Worm (Caenorhabditis elegans) whole organism, midembryonic: ENCODE measurements around the gene T14G8.3.

Experiments used
- T22C8.4 ChIP-seq: fragments of 200-800 bp; sonication (Bioruptor generic); IDR thresholded peaks from 2 replicates; pipeline ENCODE4 v1.3.6; 2022; ENCODE audit warnings: missing genetic modification characterization, missing compliant biosample characterization
- cog-1 ChIP-seq: sonication (generic microtip); optimal IDR thresholded peaks from 2 replicates; lab custom pipeline; 2016; ENCODE audit warnings: missing genetic modification characterization, missing compliant biosample characterization
- flt-1 ChIP-seq: fragments of 200-800 bp; sonication (Bioruptor generic); IDR thresholded peaks from 2 replicates; pipeline ENCODE4 v1.3.6; 2022; ENCODE audit warnings: missing genetic modification characterization, missing compliant biosample characterization
- klf-2 ChIP-seq: fragments of 200-800 bp; sonication (Bioruptor generic); conservative IDR thresholded peaks from 2 replicates; pipeline ENCODE4 v1.3.6; 2022; ENCODE audit warnings: missing genetic modification reagents, missing genetic modification characterization, missing compliant biosample characterization
- med-1 ChIP-seq: sonication (generic microtip); optimal IDR thresholded peaks from 2 replicates; lab custom pipeline; 2017; ENCODE audit warnings: missing genetic modification characterization, mild to moderate bottlenecking, missing compliant biosample characterization, antibody characterized with exemption, missing genetic modification reagents; ENCODE audit not compliant: insufficient read depth
- ref-1 ChIP-seq: fragments of 200-800 bp; sonication (Bioruptor generic); conservative IDR thresholded peaks from 2 replicates; pipeline ENCODE4 v1.3.6; 2022; ENCODE audit warnings: missing genetic modification reagents, missing genetic modification characterization, missing compliant biosample characterization
- tab-1 ChIP-seq: fragments of 200-800 bp; sonication (Bioruptor generic); IDR thresholded peaks from 2 replicates; pipeline ENCODE4 v1.3.6; 2022; ENCODE audit warnings: missing genetic modification characterization, missing compliant biosample characterization
- ztf-29 ChIP-seq: fragments of 200-800 bp; sonication (Bioruptor generic); IDR thresholded peaks from 2 replicates; pipeline ENCODE4 v1.3.6; 2022; ENCODE audit warnings: missing genetic modification reagents, missing genetic modification characterization, missing compliant biosample characterization

DNA sequence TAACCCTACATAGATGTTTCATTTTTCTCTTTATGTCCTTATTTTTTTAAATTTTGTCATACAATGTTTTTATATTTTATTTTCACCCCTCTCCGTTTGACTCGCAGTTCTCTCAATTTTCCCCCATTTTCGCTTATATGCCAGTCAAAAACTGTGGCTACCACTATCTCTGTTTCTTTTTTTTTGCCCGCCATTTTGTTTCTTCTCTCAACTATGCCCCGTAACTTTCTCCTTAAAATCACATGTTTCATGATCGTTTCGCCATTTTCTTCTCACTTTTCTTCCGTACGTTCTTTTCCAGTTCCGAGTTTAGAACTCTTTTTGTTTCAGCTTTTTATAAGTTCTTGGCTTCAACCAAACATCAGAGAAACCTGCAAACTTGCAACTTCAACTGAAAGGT, 46.5 kb downstream of the T14G8.3 start, which contains the start of gene pqn-18:
- TF ChIP-seq T22C8.4 (GFP tag; lab: Robert Waterston, UW) = no peak
- TF ChIP-seq ztf-29 (GFP tag; lab: Robert Waterston, UW) = no peak
- no peak for TF ChIP-seq flt-1 (GFP tag; lab: Robert Waterston, UW)
- TF ChIP-seq ref-1 = no peak
- no peak for TF ChIP-seq med-1 (GFP tag; lab: Kevin White, UChicago)
- TF ChIP-seq tab-1 (GFP tag; lab: Robert Waterston, UW) = no peak
- no peak for TF ChIP-seq cog-1 (tag; lab: Kevin White, UChicago)
- TF ChIP-seq klf-2 (GFP tag; lab: Robert Waterston, UW) = no peak
